Fruit fly (Drosophila melanogaster) Kc167 (cell line): ENCODE measurements around the gene CG5235.

ENCODE experiments used
- Myc ChIP-seq: fragments of >200 bp; optimal IDR thresholded peaks from 2 replicates; lab custom pipeline; 2017; ENCODE audit warnings: missing external identifiers
- Sin3A ChIP-seq: fragments of >200 bp; optimal IDR thresholded peaks from 2 replicates; lab custom pipeline; 2018; ENCODE audit warnings: missing external identifiers
- h ChIP-seq: fragments of >200 bp; optimal IDR thresholded peaks from 3 replicates; lab custom pipeline; 2018; ENCODE audit warnings: missing external identifiers
- psq ChIP-seq: fragments of >200 bp; optimal IDR thresholded peaks from 2 replicates; lab custom pipeline; 2017; ENCODE audit warnings: missing external identifiers
- ttk ChIP-seq: sonication (Bioruptor generic); optimal IDR thresholded peaks from 2 replicates; lab custom pipeline; 2017; ENCODE audit warnings: missing external identifiers

DNA sequence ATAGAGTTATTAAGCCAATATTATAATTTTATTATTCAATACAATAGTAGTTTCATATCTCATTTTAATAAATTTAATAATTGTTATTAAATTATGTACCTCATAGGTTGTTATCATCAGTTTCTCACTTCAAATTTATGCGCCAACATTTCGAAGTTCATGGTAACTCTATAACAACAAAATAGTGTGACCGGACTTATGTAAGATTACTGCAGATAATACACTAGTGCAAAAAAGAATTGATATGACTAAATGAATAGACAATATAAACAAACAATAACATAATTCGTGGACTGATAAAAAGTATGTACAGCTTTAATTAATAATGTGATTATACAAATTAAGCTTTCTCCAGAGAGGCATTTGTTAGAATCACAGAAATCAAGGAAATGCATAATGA, 31.6 kb upstream of the CG5235 start, which contains the start of gene Strump:
- TF ChIP-seq psq (lab: Kevin White, UChicago) = no peak
- no peak for TF ChIP-seq Myc
- no peak for TF ChIP-seq Sin3A (lab: Kevin White, UChicago)
- no peak for TF ChIP-seq ttk (lab: Kevin White, UChicago)
- no peak for TF ChIP-seq h (lab: Kevin White, UChicago)
